Worm (Caenorhabditis elegans): ENCODE data around the gene K08D12.3.

- no peak for TF ChIP-seq ceh-34 (tag; optimal IDR thresholded peaks at IDR 0.05)
- no peak for TF ChIP-seq pag-3 (tag; optimal IDR thresholded peaks at IDR 0.05; ENCODE audit: borderline replicate concordance)
- TF ChIP-seq ceh-30 (tag; optimal IDR thresholded peaks at IDR 0.05), result no peak
- no peak for TF ChIP-seq ceh-48 (tag; optimal IDR thresholded peaks at IDR 0.05)
- no peak for TF ChIP-seq lin-11 (tag; optimal IDR thresholded peaks at IDR 0.05)
- no peak for TF ChIP-seq nfya-1 (tag; optimal IDR thresholded peaks at IDR 0.05)
- no peak for TF ChIP-seq ama-1 (optimal IDR thresholded peaks at IDR 0.05)
- no peak for TF ChIP-seq unc-86 (tag; optimal IDR thresholded peaks at IDR 0.05)
- TF ChIP-seq ceh-22 (tag; optimal IDR thresholded peaks at IDR 0.05), result no peak
- no peak for TF ChIP-seq unc-55 (GFP tag; optimal IDR thresholded peaks at IDR 0.05)
- no peak for TF ChIP-seq ceh-19 (GFP tag; optimal IDR thresholded peaks at IDR 0.05)
These were observed 28.0 kb upstream of the K08D12.3 start, which contains the start of gene Y41D4B.24 for ce11 chrIV:1682066-1682465.
